Fruit fly (Drosophila melanogaster): Measurements from ENCODE around the gene CG8630.

Gene CG8630

dm6 chr3R:13279419-13279818, at the start of gene CG8630:
TSS of gene CG8630 (plus strand) at chr3R:13279721.
- TF ChIP-seq EcR (GFP tag; optimal IDR thresholded peaks at IDR 0.05) (no peak), pan (optimal IDR thresholded peaks at IDR 0.05) (no peak), psq (optimal IDR thresholded peaks at IDR 0.05) (no peak), Dll (optimal IDR thresholded peaks at IDR 0.05) (no peak), CG8478 (optimal IDR thresholded peaks at IDR 0.05) (no peak), usp (GFP tag; optimal IDR thresholded peaks at IDR 0.05) (no peak)

- TF ChIP-seq Dll (optimal IDR thresholded peaks at IDR 0.05) (no peak), pan (optimal IDR thresholded peaks at IDR 0.05) (no peak), EcR (GFP tag; optimal IDR thresholded peaks at IDR 0.05) (no peak), CG8478 (optimal IDR thresholded peaks at IDR 0.05) (no peak), usp (GFP tag; optimal IDR thresholded peaks at IDR 0.05) (no peak)
Measured at dm6 chr3R:13231184-13231583, 48.3 kb upstream of the CG8630 start.

- TF ChIP-seq CG8478 (optimal IDR thresholded peaks at IDR 0.05) (no peak), EcR (GFP tag; optimal IDR thresholded peaks at IDR 0.05) (no peak), pan (optimal IDR thresholded peaks at IDR 0.05) (no peak), psq (optimal IDR thresholded peaks at IDR 0.05) (no peak), usp (GFP tag; optimal IDR thresholded peaks at IDR 0.05) (no peak), Dll (optimal IDR thresholded peaks at IDR 0.05) (no peak)
Measured at dm6 chr3R:13241726-13242125, 37.8 kb upstream of the CG8630 start.

- no peak for TF ChIP-seq pan (optimal IDR thresholded peaks at IDR 0.05)
- TF ChIP-seq EcR (GFP tag; optimal IDR thresholded peaks at IDR 0.05) = no peak
- no peak for TF ChIP-seq Dll (optimal IDR thresholded peaks at IDR 0.05)
- TF ChIP-seq psq (optimal IDR thresholded peaks at IDR 0.05) = no peak
- no peak for TF ChIP-seq CG8478 (optimal IDR thresholded peaks at IDR 0.05)
- TF ChIP-seq usp (GFP tag; optimal IDR thresholded peaks at IDR 0.05) = no peak
Measured at dm6 chr3R:13257110-13257509, 22.4 kb upstream of the CG8630 start.

dm6 chr3R:13258696-13259567, 20.6 kb upstream of the CG8630 start, which contains the start of gene Ace:
TSS of gene Ace (minus strand) at chr3R:13259517.
- TF ChIP-seq pan (optimal IDR thresholded peaks at IDR 0.05) (no peak), Dll (optimal IDR thresholded peaks at IDR 0.05) (no peak), psq (optimal IDR thresholded peaks at IDR 0.05) (no peak), CG8478 (optimal IDR thresholded peaks at IDR 0.05) (no peak), EcR (GFP tag; optimal IDR thresholded peaks at IDR 0.05) (no peak), usp (GFP tag; optimal IDR thresholded peaks at IDR 0.05) (no peak)

- TF ChIP-seq usp (GFP tag; optimal IDR thresholded peaks at IDR 0.05) (no peak), EcR (GFP tag; optimal IDR thresholded peaks at IDR 0.05) (no peak), CG8478 (optimal IDR thresholded peaks at IDR 0.05) (no peak), pan (optimal IDR thresholded peaks at IDR 0.05) (no peak), Dll (optimal IDR thresholded peaks at IDR 0.05) (no peak), psq (optimal IDR thresholded peaks at IDR 0.05) (no peak)
Measured at dm6 chr3R:13260114-13260673, 19.3 kb upstream of the CG8630 start, which contains the start of gene CG11686. TSS of gene CG11686 (plus strand) at chr3R:13260356.

- TF ChIP-seq pan (optimal IDR thresholded peaks at IDR 0.05) (no peak), EcR (GFP tag; optimal IDR thresholded peaks at IDR 0.05) (no peak), CG8478 (optimal IDR thresholded peaks at IDR 0.05) (no peak), usp (GFP tag; optimal IDR thresholded peaks at IDR 0.05) (no peak), psq (optimal IDR thresholded peaks at IDR 0.05) (no peak), Dll (optimal IDR thresholded peaks at IDR 0.05) (no peak)
Measured at dm6 chr3R:13261706-13262105, 17.8 kb upstream of the CG8630 start.

dm6 chr3R:13264061-13264661, 15.4 kb upstream of the CG8630 start, which contains the start of gene Ravus:
TSS of gene Ravus (minus strand) at chr3R:13264061.
- TF ChIP-seq psq (optimal IDR thresholded peaks at IDR 0.05) (no peak), pan (optimal IDR thresholded peaks at IDR 0.05) (no peak), EcR (GFP tag; optimal IDR thresholded peaks at IDR 0.05) (no peak), CG8478 (optimal IDR thresholded peaks at IDR 0.05) (no peak), Dll (optimal IDR thresholded peaks at IDR 0.05) (no peak), usp (GFP tag; optimal IDR thresholded peaks at IDR 0.05) (no peak)

- TF ChIP-seq Dll (optimal IDR thresholded peaks at IDR 0.05) (no peak), CG8478 (optimal IDR thresholded peaks at IDR 0.05) (no peak), EcR (GFP tag; optimal IDR thresholded peaks at IDR 0.05) (no peak), pan (optimal IDR thresholded peaks at IDR 0.05) (no peak), usp (GFP tag; optimal IDR thresholded peaks at IDR 0.05) (no peak), psq (optimal IDR thresholded peaks at IDR 0.05) (no peak)
Measured at dm6 chr3R:13270648-13271047, 8.9 kb upstream of the CG8630 start.

dm6 chr3R:13271758-13272157, 7.8 kb upstream of the CG8630 start, which contains the start of gene TBC1D5:
TSS of gene TBC1D5 (minus strand) at chr3R:13272011.
- no peak for TF ChIP-seq CG8478 (optimal IDR thresholded peaks at IDR 0.05)

- no peak for TF ChIP-seq pan (optimal IDR thresholded peaks at IDR 0.05)
- no peak for TF ChIP-seq usp (GFP tag; optimal IDR thresholded peaks at IDR 0.05)
- no peak for TF ChIP-seq psq (optimal IDR thresholded peaks at IDR 0.05)
- no peak for TF ChIP-seq EcR (GFP tag; optimal IDR thresholded peaks at IDR 0.05)
- no peak for TF ChIP-seq Dll (optimal IDR thresholded peaks at IDR 0.05)
- no peak for TF ChIP-seq CG8478 (optimal IDR thresholded peaks at IDR 0.05)
Measured at dm6 chr3R:13273462-13273861, 6.1 kb upstream of the CG8630 start.

dm6 chr3R:13274257-13274796, 5.2 kb upstream of the CG8630 start:
- TF ChIP-seq CG8478 (optimal IDR thresholded peaks at IDR 0.05) = no peak
- TF ChIP-seq usp (GFP tag; optimal IDR thresholded peaks at IDR 0.05) = no peak
- TF ChIP-seq pan (optimal IDR thresholded peaks at IDR 0.05) = no peak
- TF ChIP-seq Dll (optimal IDR thresholded peaks at IDR 0.05) = no peak
- TF ChIP-seq psq (optimal IDR thresholded peaks at IDR 0.05) = no peak
- no peak for TF ChIP-seq EcR (GFP tag; optimal IDR thresholded peaks at IDR 0.05)

All from whole organism.